Fruit fly (Drosophila melanogaster) whole organism, embryonic: ENCODE data around the gene TTLL1A.

Experiments used
- BEAF-32 ChIP-seq: fragments of 200-800 bp; sonication (Bioruptor generic); optimal IDR thresholded peaks from 3 replicates; lab custom pipeline; 2017; ENCODE audit warnings: missing biosample characterization, missing genetic modification characterization, mild to moderate bottlenecking, moderate library complexity, missing genetic modification reagents
- CG11695 ChIP-seq: fragments of 200-800 bp; sonication (Bioruptor generic); IDR thresholded peaks from 3 replicates; pipeline ENCODE4 v1.3.6; 2022; ENCODE audit warnings: missing biosample characterization, missing genetic modification characterization
- CG11696 ChIP-seq: fragments of 200-800 bp; sonication (Bioruptor generic); IDR thresholded peaks from 2 replicates; pipeline ENCODE4 v1.3.6; 2022; ENCODE audit warnings: missing biosample characterization, missing genetic modification characterization
- CG12391 ChIP-seq: fragments of 200-800 bp; sonication (Bioruptor generic); optimal IDR thresholded peaks from 3 replicates; lab custom pipeline; 2018; ENCODE audit warnings: missing biosample characterization, mild to moderate bottlenecking, missing genetic modification characterization, moderate library complexity
- CG12659 ChIP-seq: fragments of 200-800 bp; sonication (Bioruptor generic); optimal IDR thresholded peaks from 3 replicates; lab custom pipeline; 2017; ENCODE audit warnings: mild to moderate bottlenecking, missing biosample characterization, missing genetic modification reagents, missing genetic modification characterization
- CG14441 ChIP-seq: fragments of 200-800 bp; sonication (Bioruptor generic); IDR thresholded peaks from 2 replicates; pipeline ENCODE4 v1.3.6; 2022; ENCODE audit warnings: missing biosample characterization, missing genetic modification characterization
- CG14667 ChIP-seq: fragments of 200-800 bp; sonication (Bioruptor generic); IDR thresholded peaks from 2 replicates; pipeline ENCODE4 v1.3.6; 2022; ENCODE audit warnings: missing biosample characterization, missing genetic modification characterization
- CG14860 ChIP-seq: fragments of 200-800 bp; sonication (Bioruptor generic); IDR thresholded peaks from 3 replicates; pipeline ENCODE4 v1.3.6; 2022; ENCODE audit warnings: missing biosample characterization, missing genetic modification characterization; ENCODE audit not compliant: partially characterized antibody
- CG2120 ChIP-seq: fragments of 200-800 bp; sonication (Bioruptor generic); optimal IDR thresholded peaks from 3 replicates; lab custom pipeline; 2016; ENCODE audit warnings: missing biosample characterization, missing genetic modification characterization
- CG32532 ChIP-seq: fragments of 200-800 bp; sonication (Bioruptor generic); IDR thresholded peaks from 2 replicates; pipeline ENCODE4 v1.3.6; 2022; ENCODE audit warnings: missing biosample characterization, missing genetic modification characterization
- CG3281 ChIP-seq: fragments of 200-800 bp; sonication (Bioruptor generic); optimal IDR thresholded peaks from 3 replicates; lab custom pipeline; 2017; ENCODE audit warnings: missing biosample characterization, mild to moderate bottlenecking, missing genetic modification characterization
- CG3847 ChIP-seq: fragments of 200-800 bp; sonication (Bioruptor generic); IDR thresholded peaks from 2 replicates; pipeline ENCODE4 v1.3.6; 2022; ENCODE audit warnings: missing biosample characterization, missing genetic modification characterization
- CG4707 ChIP-seq: fragments of 200-800 bp; sonication (Bioruptor generic); optimal IDR thresholded peaks from 2 replicates; lab custom pipeline; 2018; ENCODE audit warnings: missing biosample characterization, mild to moderate bottlenecking, missing genetic modification characterization, moderate library complexity
- CG7556 ChIP-seq: fragments of 200-800 bp; sonication (Bioruptor generic); optimal IDR thresholded peaks from 2 replicates; lab custom pipeline; 2017; ENCODE audit warnings: missing biosample characterization, mild to moderate bottlenecking, missing genetic modification characterization
- CG7987 ChIP-seq: fragments of 200-800 bp; sonication (Bioruptor generic); optimal IDR thresholded peaks from 2 replicates; lab custom pipeline; 2018; ENCODE audit warnings: missing biosample characterization, mild to moderate bottlenecking, missing genetic modification characterization, moderate library complexity
- CG9727 ChIP-seq: fragments of 200-800 bp; sonication (Bioruptor generic); optimal IDR thresholded peaks from 3 replicates; lab custom pipeline; 2017; ENCODE audit warnings: missing biosample characterization, mild to moderate bottlenecking, missing genetic modification characterization
- CG9817 ChIP-seq: fragments of 200-800 bp; sonication (Bioruptor generic); optimal IDR thresholded peaks from 2 replicates; lab custom pipeline; 2018; ENCODE audit warnings: missing biosample characterization, mild to moderate bottlenecking, missing genetic modification characterization, moderate library complexity
- Dbx ChIP-seq: fragments of 200-800 bp; sonication (Bioruptor generic); IDR thresholded peaks from 3 replicates; pipeline ENCODE4 v1.3.6; 2022; ENCODE audit warnings: missing biosample characterization, missing genetic modification characterization
- E2f2 ChIP-seq: fragments of 200-800 bp; sonication (Bioruptor generic); IDR thresholded peaks from 2 replicates; pipeline ENCODE4 v1.3.6; 2022; ENCODE audit warnings: missing biosample characterization, missing genetic modification characterization
- ERR ChIP-seq: fragments of 200-800 bp; sonication (Bioruptor generic); optimal IDR thresholded peaks from 2 replicates; lab custom pipeline; 2016; ENCODE audit warnings: missing biosample characterization, missing genetic modification characterization
- Elba2 ChIP-seq: fragments of 200-800 bp; sonication (Bioruptor generic); optimal IDR thresholded peaks from 3 replicates; lab custom pipeline; 2016; ENCODE audit warnings: missing biosample characterization, missing genetic modification characterization
- Fer1 ChIP-seq: fragments of 200-800 bp; sonication (Bioruptor generic); optimal IDR thresholded peaks from 2 replicates; lab custom pipeline; 2017; ENCODE audit warnings: missing biosample characterization, mild to moderate bottlenecking, missing genetic modification characterization
- HLH3B ChIP-seq: fragments of 200-800 bp; sonication (Bioruptor generic); IDR thresholded peaks from 2 replicates; pipeline ENCODE4 v1.3.6; 2022; ENCODE audit warnings: missing biosample characterization, missing genetic modification characterization
- Hr78 ChIP-seq, 2 experiments: fragments of 200-800 bp in 1 of 2; fragments of >200 bp in 1 of 2; sonication (Bioruptor generic) in 1 of 2; optimal IDR thresholded peaks; 2 replicates each; lab custom pipeline; 2017 to 2019; ENCODE audit warnings: missing biosample characterization in 2 of 2, missing genetic modification characterization in 2 of 2, mild to moderate bottlenecking in 1 of 2, moderate library complexity in 1 of 2
- Med ChIP-seq: fragments of 200-800 bp; sonication (Bioruptor generic); peaks from one replicate; lab custom pipeline; 2016; ENCODE audit warnings: missing biosample characterization, missing genetic modification characterization, mild to moderate bottlenecking, inconsistent platforms, moderate library complexity
- Optix ChIP-seq: fragments of 200-800 bp; sonication (Bioruptor generic); IDR thresholded peaks from 3 replicates; pipeline ENCODE4 v1.3.6; 2022; ENCODE audit warnings: missing biosample characterization, missing genetic modification characterization
- Pdp1 ChIP-seq, 2 experiments: fragments of 200-800 bp; sonication (Bioruptor generic); optimal IDR thresholded peaks; 3 replicates each; lab custom pipeline; 2016; ENCODE audit warnings: missing biosample characterization in 2 of 2, missing genetic modification characterization in 2 of 2, mild to moderate bottlenecking in 1 of 2, moderate library complexity in 1 of 2
- Sox100B ChIP-seq: fragments of 200-800 bp; sonication (Bioruptor generic); optimal IDR thresholded peaks from 3 replicates; lab custom pipeline; 2018; ENCODE audit warnings: missing biosample characterization, mild to moderate bottlenecking, missing genetic modification characterization
- Sox102F ChIP-seq: fragments of 200-800 bp; sonication (Bioruptor generic); optimal IDR thresholded peaks from 2 replicates; lab custom pipeline; 2018; ENCODE audit warnings: missing biosample characterization, mild to moderate bottlenecking, missing genetic modification characterization, moderate library complexity
- Trl ChIP-seq, 3 experiments: fragments of >200 bp in 2 of 3; fragments of 200-800 bp in 1 of 3; sonication (Bioruptor generic) in 1 of 3; optimal IDR thresholded peaks; 2 replicates in 1 of 3; 3 replicates in 2 of 3; lab custom pipeline; 2016 to 2017; ENCODE audit warnings: missing biosample characterization in 1 of 3, missing genetic modification characterization in 1 of 3
- Xrp1 ChIP-seq: fragments of 200-800 bp; sonication (Bioruptor generic); IDR thresholded peaks from 2 replicates; pipeline ENCODE4 v1.3.6; 2022; ENCODE audit warnings: missing biosample characterization, missing genetic modification characterization
- abd-A ChIP-seq: fragments of 200-800 bp; sonication (Bioruptor generic); optimal IDR thresholded peaks from 3 replicates; lab custom pipeline; 2019; ENCODE audit warnings: missing biosample characterization, mild to moderate bottlenecking, missing genetic modification characterization, moderate library complexity
- ato ChIP-seq: fragments of 200-800 bp; sonication (Bioruptor generic); IDR thresholded peaks from 2 replicates; pipeline ENCODE4 v1.3.6; 2022; ENCODE audit warnings: missing biosample characterization, missing genetic modification characterization; ENCODE audit not compliant: partially characterized antibody
- cato ChIP-seq: fragments of 200-800 bp; sonication (Bioruptor generic); optimal IDR thresholded peaks from 2 replicates; lab custom pipeline; 2016; ENCODE audit warnings: missing biosample characterization, missing genetic modification characterization, borderline replicate concordance
- dm ChIP-seq: fragments of 200-800 bp; sonication (Bioruptor generic); optimal IDR thresholded peaks from 3 replicates; lab custom pipeline; 2016; ENCODE audit warnings: missing biosample characterization, missing genetic modification characterization
- lilli ChIP-seq: fragments of 200-800 bp; sonication (Bioruptor generic); optimal IDR thresholded peaks from 3 replicates; lab custom pipeline; 2016; ENCODE audit warnings: missing biosample characterization, missing genetic modification characterization
- mirr ChIP-seq: fragments of 200-800 bp; sonication (Bioruptor generic); optimal IDR thresholded peaks from 3 replicates; lab custom pipeline; 2018; ENCODE audit warnings: missing biosample characterization, mild to moderate bottlenecking, missing genetic modification characterization
- nerfin-2 ChIP-seq: fragments of 200-800 bp; sonication (Bioruptor generic); IDR thresholded peaks from 2 replicates; pipeline ENCODE4 v1.3.6; 2022; ENCODE audit warnings: missing biosample characterization, missing genetic modification characterization; ENCODE audit not compliant: partially characterized antibody
- nmo ChIP-seq: fragments of 200-800 bp; sonication (Bioruptor generic); optimal IDR thresholded peaks from 2 replicates; lab custom pipeline; 2018; ENCODE audit warnings: missing biosample characterization, mild to moderate bottlenecking, missing genetic modification characterization, moderate library complexity
- pan ChIP-seq, 4 experiments: fragments of >200 bp in 3 of 4; fragments of 200-800 bp in 1 of 4; sonication (Bioruptor generic) in 1 of 4; optimal IDR thresholded peaks in 3 of 4; IDR thresholded peaks in 1 of 4; 2 replicates each; pipeline versions ENCODE4 v1.3.6 to Lab custom; 2017 to 2022; ENCODE audit warnings: missing biosample characterization in 2 of 4, missing genetic modification characterization in 2 of 4, mixed read lengths in 1 of 4
- pzg ChIP-seq: fragments of 200-800 bp; sonication (Bioruptor generic); optimal IDR thresholded peaks from 3 replicates; lab custom pipeline; 2018; ENCODE audit warnings: missing biosample characterization, mild to moderate bottlenecking, missing genetic modification characterization, moderate library complexity
- ranshi ChIP-seq: fragments of 200-800 bp; sonication (Bioruptor generic); IDR thresholded peaks from 2 replicates; pipeline ENCODE4 v1.3.6; 2022; ENCODE audit warnings: missing biosample characterization, missing genetic modification characterization
- ro ChIP-seq: fragments of 200-800 bp; sonication (Bioruptor generic); IDR thresholded peaks from 2 replicates; pipeline ENCODE4 v1.3.6; 2022; ENCODE audit warnings: missing biosample characterization, missing genetic modification characterization
- tna ChIP-seq: fragments of 200-800 bp; sonication (Bioruptor generic); IDR thresholded peaks from 2 replicates; pipeline ENCODE4 v1.3.6; 2022; ENCODE audit warnings: missing biosample characterization, missing genetic modification characterization; ENCODE audit not compliant: partially characterized antibody
- unc-4 ChIP-seq: fragments of 200-800 bp; sonication (Bioruptor generic); IDR thresholded peaks from 2 replicates; pipeline ENCODE4 v1.3.6; 2022; ENCODE audit warnings: missing biosample characterization, missing genetic modification characterization; ENCODE audit not compliant: partially characterized antibody
- zen ChIP-seq: fragments of 200-800 bp; sonication (Bioruptor generic); optimal IDR thresholded peaks from 3 replicates; lab custom pipeline; 2018; ENCODE audit warnings: missing biosample characterization, mild to moderate bottlenecking, missing genetic modification characterization, moderate library complexity
- zen2 ChIP-seq: fragments of 200-800 bp; sonication (Bioruptor generic); IDR thresholded peaks from 3 replicates; pipeline ENCODE4 v1.3.6; 2022; ENCODE audit warnings: missing biosample characterization, missing genetic modification characterization; ENCODE audit not compliant: partially characterized antibody

Gene TTLL1A

dm6 chrX:17170484-17170944 lies 31.9 kb downstream of the TTLL1A start (continued):
- TF ChIP-seq CG2120, result peak; percentile 31
- no peak for TF ChIP-seq pan (optimal IDR thresholded peaks at IDR 0.05; lab: Kevin White, UChicago)
- TF ChIP-seq pan (GFP tag; optimal IDR thresholded peaks at IDR 0.05 in 1 of 2, IDR thresholded peaks at IDR 0.05 in 1 of 2), result peak in 1 of 2 experiments; percentile 67
- TF ChIP-seq CG3281 (GFP tag; lab: Kevin White, UChicago), result peak; percentile 45
- peak; percentile 49; the same call in 1 of the 2 replicates for TF ChIP-seq CG14441 (GFP tag; lab: Robert Waterston, UW)
- TF ChIP-seq HLH3B, result peak; percentile 48; the same call in 1 of the 2 replicates
- peak; percentile 25 for TF ChIP-seq nmo (GFP tag; lab: Kevin White, UChicago)
- TF ChIP-seq Trl (optimal IDR thresholded peaks at IDR 0.05; lab: Kevin White, UChicago), result peak; percentile 45 to 47
- no peak for TF ChIP-seq Trl (GFP tag; optimal IDR thresholded peaks at IDR 0.05; lab: Kevin White, UChicago)
- peak; percentile 38 for TF ChIP-seq Med (GFP tag; lab: Kevin White, UChicago)
- peak; percentile 39 for TF ChIP-seq CG12391 (tag; lab: Kevin White, UChicago)
- TF ChIP-seq CG9817 (tag; lab: Kevin White, UChicago), result peak; percentile 60
- TF ChIP-seq CG9727 (GFP tag; lab: Kevin White, UChicago), result peak; percentile 43
- TF ChIP-seq zen2 (GFP tag; lab: Robert Waterston, UW), result no peak
- TF ChIP-seq ranshi (GFP tag; lab: Robert Waterston, UW), result peak; percentile 42; the same call in 1 of the 2 replicates
- 0 out of 3 replicates have a peak, but pooled peaks have one; percentile 22 for TF ChIP-seq Optix
- peak; percentile 49; the same call in 1 of the 3 replicates for TF ChIP-seq Dbx (GFP tag; lab: Robert Waterston, UW)
- TF ChIP-seq Sox100B (GFP tag; lab: Kevin White, UChicago), result peak; percentile 28
- TF ChIP-seq pzg, result no peak
- TF ChIP-seq ERR (GFP tag; lab: Kevin White, UChicago), result no peak
- peak; percentile 69; the same call in 2 of the 3 replicates for TF ChIP-seq CG11695 (GFP tag; lab: Robert Waterston, UW)
- peak; percentile 30; the same call in 1 of the 2 replicates for TF ChIP-seq E2f2
- TF ChIP-seq lilli (GFP tag; lab: Kevin White, UChicago), result peak; percentile 1
- peak; percentile 18; the same call in 1 of the 2 replicates for TF ChIP-seq Xrp1 (GFP tag; lab: Robert Waterston, UW)
- peak; percentile 22 for TF ChIP-seq CG7556 (GFP tag; lab: Kevin White, UChicago)
- TF ChIP-seq CG14667 (GFP tag; lab: Robert Waterston, UW), result 0 out of 2 replicates have a peak, but pooled peaks have one; percentile 11
- no peak for TF ChIP-seq dm (GFP tag; lab: Kevin White, UChicago)
- TF ChIP-seq zen (tag; lab: Kevin White, UChicago), result peak; percentile 22
- TF ChIP-seq Fer1 (GFP tag; lab: Kevin White, UChicago), result peak; percentile 61
- TF ChIP-seq Elba2 (GFP tag; lab: Kevin White, UChicago), result peak; percentile 77
- peak; percentile 77 for TF ChIP-seq CG32532
- TF ChIP-seq, all 482 proteins: peak for 139

- TF ChIP-seq Pdp1 (GFP tag; optimal IDR thresholded peaks at IDR 0.05; lab: Kevin White, UChicago) (no peak), mirr (GFP tag; lab: Kevin White, UChicago) (no peak), ato (GFP tag; lab: Robert Waterston, UW) (0 out of 2 replicates have a peak, but pooled peaks have one; percentile 10), nerfin-2 (peak; percentile 37; the same call in 1 of the 2 replicates), CG14860 (GFP tag; lab: Robert Waterston, UW) (peak; percentile 54; the same call in 2 of the 3 replicates), Hr78 (GFP tag; optimal IDR thresholded peaks at IDR 0.05; lab: Kevin White, UChicago) (no peak), tna (GFP tag; lab: Robert Waterston, UW) (peak; percentile 51; the same call in 1 of the 2 replicates), ro (GFP tag; lab: Robert Waterston, UW) (no peak), abd-A (tag; lab: Kevin White, UChicago) (no peak), CG12659 (GFP tag; lab: Kevin White, UChicago) (no peak), cato (GFP tag; lab: Kevin White, UChicago) (no peak), Sox102F (GFP tag; lab: Kevin White, UChicago) (no peak), CG3847 (no peak), Dbx (GFP tag; lab: Robert Waterston, UW) (no peak), CG7987 (GFP tag; lab: Kevin White, UChicago) (no peak), BEAF-32 (GFP tag; lab: Kevin White, UChicago) (no peak), CG11696 (GFP tag; lab: Robert Waterston, UW) (no peak), unc-4 (GFP tag; lab: Robert Waterston, UW) (no peak), CG4707 (no peak)
Observed at dm6 chrX:17167304-17167703, 35.1 kb downstream of the TTLL1A start.
